Worm (Caenorhabditis elegans) whole organism, L1 larva: ENCODE data around the gene pycr-4.

Source experiments
- Y116A8C.19 ChIP-seq: sonication (generic microtip); optimal IDR thresholded peaks from 2 replicates; lab custom pipeline; 2016; ENCODE audit warnings: missing compliant biosample characterization, missing genetic modification characterization, borderline replicate concordance
- ama-1 ChIP-seq: fragments of 150-350 bp; optimal IDR thresholded peaks from 2 replicates; lab custom pipeline; 2014
- efl-3 ChIP-seq: fragments of 200-800 bp; sonication (Bioruptor generic); optimal IDR thresholded peaks from 2 replicates; lab custom pipeline; 2018; ENCODE audit warnings: mild to moderate bottlenecking, missing genetic modification characterization, missing compliant biosample characterization
- grh-1 ChIP-seq: fragments of 200-800 bp; sonication (Bioruptor generic); IDR thresholded peaks from 2 replicates; pipeline ENCODE4 v1.3.6; 2022; ENCODE audit warnings: missing genetic modification reagents, missing genetic modification characterization, missing compliant biosample characterization
- nhr-12 ChIP-seq: sonication (generic microtip); optimal IDR thresholded peaks from 2 replicates; lab custom pipeline; 2017; ENCODE audit warnings: missing biosample characterization, missing genetic modification characterization
- nhr-47 ChIP-seq: sonication (generic microtip); optimal IDR thresholded peaks from 2 replicates; lab custom pipeline; 2016; ENCODE audit warnings: mild to moderate bottlenecking, missing genetic modification characterization, moderate library complexity, missing compliant biosample characterization

DNA sequence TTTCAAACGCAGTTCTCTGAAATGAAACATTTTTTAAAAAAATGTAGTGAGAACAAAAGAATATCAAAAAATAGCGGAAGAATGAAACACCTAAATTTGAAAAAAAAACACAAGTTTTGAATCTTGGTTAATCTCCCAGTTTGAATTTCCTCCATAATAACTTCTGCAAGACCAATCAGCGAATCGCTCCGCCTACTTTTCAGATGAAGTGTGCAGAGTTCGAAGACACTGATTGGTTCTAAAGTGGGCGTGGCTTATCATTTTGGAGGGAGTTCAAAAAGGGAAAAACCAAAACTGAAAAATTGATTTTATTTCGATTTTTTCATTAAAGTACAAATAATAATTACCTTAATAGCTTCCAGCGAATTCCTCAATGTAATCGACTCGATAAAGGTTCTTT is 33.7 kb upstream of the pycr-4 start:
- TF ChIP-seq ama-1 (lab: Kevin White, UChicago) = no peak
- TF ChIP-seq grh-1 (GFP tag; lab: Robert Waterston, UW) = no peak
- no peak for TF ChIP-seq Y116A8C.19 (tag; lab: Kevin White, UChicago)
- no peak for TF ChIP-seq efl-3 (GFP tag; lab: Kevin White, UChicago)
- no peak for TF ChIP-seq nhr-12 (tag; lab: Kevin White, UChicago)
- TF ChIP-seq nhr-47 (tag; lab: Kevin White, UChicago) = no peak
